Worm (Caenorhabditis elegans): ENCODE measurements around the gene plst-1.

ce11 chrIV:1256723-1257122, 32.7 kb upstream of the plst-1 start, which contains the start of gene clec-168:
- TF ChIP-seq ets-7 (tag; optimal IDR thresholded peaks at IDR 0.05) (no peak), aly-1 (tag; optimal IDR thresholded peaks at IDR 0.05) (no peak), B0310.2 (tag; optimal IDR thresholded peaks at IDR 0.05) (no peak), tbx-37 (GFP tag; conservative IDR thresholded peaks at IDR 0.05) (no peak), tra-4 (tag; optimal IDR thresholded peaks at IDR 0.05) (no peak), scrt-1 (GFP tag; IDR thresholded peaks at IDR 0.05) (no peak), ama-1 (optimal IDR thresholded peaks at IDR 0.05) (no peak)

All from whole organism, early embryonic.